Fruit fly (Drosophila melanogaster) whole organism, embryonic: ENCODE results near the gene CG14153.

Source experiments
- Atf3 ChIP-seq: fragments of 200-800 bp; sonication (Bioruptor generic); optimal IDR thresholded peaks from 3 replicates; lab custom pipeline; 2016; ENCODE audit warnings: missing biosample characterization, missing genetic modification characterization
- CG11696 ChIP-seq: fragments of 200-800 bp; sonication (Bioruptor generic); IDR thresholded peaks from 2 replicates; pipeline ENCODE4 v1.3.6; 2022; ENCODE audit warnings: missing biosample characterization, missing genetic modification characterization
- CG12071 ChIP-seq: fragments of 200-800 bp; sonication (Bioruptor generic); optimal IDR thresholded peaks from 3 replicates; lab custom pipeline; 2018; ENCODE audit warnings: missing biosample characterization, mild to moderate bottlenecking, missing genetic modification characterization
- CG12659 ChIP-seq: fragments of 200-800 bp; sonication (Bioruptor generic); optimal IDR thresholded peaks from 3 replicates; lab custom pipeline; 2017; ENCODE audit warnings: mild to moderate bottlenecking, missing biosample characterization, missing genetic modification reagents, missing genetic modification characterization
- CG12744 ChIP-seq: fragments of 200-800 bp; sonication (Bioruptor generic); optimal IDR thresholded peaks from 2 replicates; lab custom pipeline; 2016; ENCODE audit warnings: missing biosample characterization, missing genetic modification characterization
- CG13775 ChIP-seq: fragments of 200-800 bp; sonication (Bioruptor generic); optimal IDR thresholded peaks from 3 replicates; lab custom pipeline; 2017; ENCODE audit warnings: missing biosample characterization, mild to moderate bottlenecking, missing genetic modification characterization
- CG14441 ChIP-seq: fragments of 200-800 bp; sonication (Bioruptor generic); IDR thresholded peaks from 2 replicates; pipeline ENCODE4 v1.3.6; 2022; ENCODE audit warnings: missing biosample characterization, missing genetic modification characterization
- CG14860 ChIP-seq: fragments of 200-800 bp; sonication (Bioruptor generic); IDR thresholded peaks from 3 replicates; pipeline ENCODE4 v1.3.6; 2022; ENCODE audit warnings: missing biosample characterization, missing genetic modification characterization; ENCODE audit not compliant: partially characterized antibody
- CG18619 ChIP-seq: fragments of 200-800 bp; sonication (Bioruptor generic); optimal IDR thresholded peaks from 3 replicates; lab custom pipeline; 2017; ENCODE audit warnings: missing biosample characterization, mild to moderate bottlenecking, missing genetic modification characterization
- CG32532 ChIP-seq: fragments of 200-800 bp; sonication (Bioruptor generic); IDR thresholded peaks from 2 replicates; pipeline ENCODE4 v1.3.6; 2022; ENCODE audit warnings: missing biosample characterization, missing genetic modification characterization
- CG32767 ChIP-seq: fragments of 200-800 bp; sonication (Bioruptor generic); IDR thresholded peaks from 2 replicates; pipeline ENCODE4 v1.3.6; 2022; ENCODE audit warnings: missing biosample characterization, missing genetic modification characterization
- CG33213 ChIP-seq: fragments of 200-800 bp; sonication (Bioruptor generic); optimal IDR thresholded peaks from 3 replicates; lab custom pipeline; 2016; ENCODE audit warnings: missing biosample characterization, missing genetic modification characterization
- CG3847 ChIP-seq: fragments of 200-800 bp; sonication (Bioruptor generic); IDR thresholded peaks from 2 replicates; pipeline ENCODE4 v1.3.6; 2022; ENCODE audit warnings: missing biosample characterization, missing genetic modification characterization
- CG5245 ChIP-seq: fragments of 200-800 bp; sonication (Bioruptor generic); optimal IDR thresholded peaks from 3 replicates; lab custom pipeline; 2016; ENCODE audit warnings: missing biosample characterization, missing genetic modification characterization
- CG6272 ChIP-seq: fragments of 200-800 bp; sonication (Bioruptor generic); IDR thresholded peaks from 2 replicates; pipeline ENCODE4 v1.3.6; 2022; ENCODE audit warnings: missing biosample characterization, missing genetic modification characterization
- CG8765 ChIP-seq: fragments of 200-800 bp; sonication (Bioruptor generic); IDR thresholded peaks from 2 replicates; pipeline ENCODE4 v1.3.6; 2022; ENCODE audit warnings: missing biosample characterization, missing genetic modification characterization
- CG9876 ChIP-seq: fragments of 200-800 bp; sonication (Bioruptor generic); optimal IDR thresholded peaks from 2 replicates; lab custom pipeline; 2016; ENCODE audit warnings: missing biosample characterization, missing genetic modification characterization
- Camta ChIP-seq: fragments of 200-800 bp; sonication (Bioruptor generic); optimal IDR thresholded peaks from 2 replicates; lab custom pipeline; 2016; ENCODE audit warnings: missing biosample characterization, missing genetic modification characterization
- Deaf1 ChIP-seq: fragments of 200-800 bp; optimal IDR thresholded peaks from 3 replicates; lab custom pipeline; 2019; ENCODE audit warnings: missing biosample characterization, mild to moderate bottlenecking, missing genetic modification characterization, moderate library complexity
- Fer2 ChIP-seq: fragments of 200-800 bp; sonication (Bioruptor generic); optimal IDR thresholded peaks from 2 replicates; lab custom pipeline; 2018; ENCODE audit warnings: missing biosample characterization, mild to moderate bottlenecking, missing genetic modification characterization, moderate library complexity
- HHEX ChIP-seq: fragments of 200-800 bp; sonication (Bioruptor generic); optimal IDR thresholded peaks from 3 replicates; lab custom pipeline; 2017; ENCODE audit warnings: missing biosample characterization, mild to moderate bottlenecking, missing genetic modification characterization, missing genetic modification reagents
- Hand ChIP-seq: fragments of 200-800 bp; sonication (Bioruptor generic); optimal IDR thresholded peaks from 2 replicates; lab custom pipeline; 2017; ENCODE audit warnings: mild to moderate bottlenecking, missing biosample characterization, missing genetic modification reagents, missing genetic modification characterization
- Kr ChIP-seq: fragments of 200-800 bp; sonication (Bioruptor generic); optimal IDR thresholded peaks from 2 replicates; lab custom pipeline; 2017; ENCODE audit warnings: missing biosample characterization, mild to moderate bottlenecking, missing genetic modification characterization
- Mes4 ChIP-seq: fragments of 200-800 bp; sonication (Bioruptor generic); optimal IDR thresholded peaks from 2 replicates; lab custom pipeline; 2016; ENCODE audit warnings: missing biosample characterization, missing genetic modification characterization
- Mrtf ChIP-seq: fragments of 200-800 bp; sonication (Bioruptor generic); IDR thresholded peaks from 3 replicates; pipeline ENCODE4 v1.3.6; 2022; ENCODE audit warnings: missing biosample characterization, missing genetic modification characterization
- NFAT ChIP-seq: fragments of 200-800 bp; sonication (Bioruptor generic); IDR thresholded peaks from 2 replicates; pipeline ENCODE4 v1.3.6; 2022; ENCODE audit warnings: missing biosample characterization, missing genetic modification characterization
- Nf-YB ChIP-seq: fragments of 200-800 bp; sonication (Bioruptor generic); optimal IDR thresholded peaks from 3 replicates; lab custom pipeline; 2019; ENCODE audit warnings: missing biosample characterization, mild to moderate bottlenecking, missing genetic modification characterization, moderate library complexity
- Rfx ChIP-seq: fragments of 200-800 bp; sonication (Bioruptor generic); IDR thresholded peaks from 2 replicates; pipeline ENCODE4 v1.3.6; 2022; ENCODE audit warnings: missing biosample characterization, missing genetic modification characterization
- Taf1 ChIP-seq: fragments of 200-800 bp; sonication (Bioruptor generic); IDR thresholded peaks from 2 replicates; pipeline ENCODE4 v1.3.6; 2022; ENCODE audit warnings: missing biosample characterization, missing genetic modification characterization
- Xbp1 ChIP-seq: fragments of 200-800 bp; sonication (Bioruptor generic); optimal IDR thresholded peaks from 3 replicates; lab custom pipeline; 2016; ENCODE audit warnings: missing biosample characterization, mild to moderate bottlenecking, missing genetic modification characterization
- ara ChIP-seq: fragments of 200-800 bp; sonication (Bioruptor generic); IDR thresholded peaks from 2 replicates; pipeline ENCODE4 v1.3.6; 2022; ENCODE audit warnings: missing biosample characterization, missing genetic modification characterization
- bcd ChIP-seq: fragments of 200-800 bp; sonication (Bioruptor generic); optimal IDR thresholded peaks from 2 replicates; lab custom pipeline; 2017; ENCODE audit warnings: missing biosample characterization, mild to moderate bottlenecking, missing genetic modification characterization
- bsh ChIP-seq, 2 experiments: fragments of 200-800 bp; sonication (Bioruptor generic); optimal IDR thresholded peaks; 2 replicates each; lab custom pipeline; 2017 to 2018; ENCODE audit warnings: mild to moderate bottlenecking in 2 of 2, missing biosample characterization in 2 of 2, missing genetic modification characterization in 2 of 2, moderate library complexity in 1 of 2
- crc ChIP-seq: fragments of 200-800 bp; sonication (Bioruptor generic); optimal IDR thresholded peaks from 2 replicates; lab custom pipeline; 2016; ENCODE audit warnings: missing biosample characterization, missing genetic modification characterization
- crol ChIP-seq: fragments of 200-800 bp; sonication (Bioruptor generic); IDR thresholded peaks from 2 replicates; pipeline ENCODE4 v1.3.6; 2022; ENCODE audit warnings: missing biosample characterization, missing genetic modification characterization
- fd3F ChIP-seq: fragments of 200-800 bp; sonication (Bioruptor generic); optimal IDR thresholded peaks from 2 replicates; lab custom pipeline; 2018; ENCODE audit warnings: missing biosample characterization, mild to moderate bottlenecking, missing genetic modification characterization, moderate library complexity
- fd64A ChIP-seq: fragments of 200-800 bp; sonication (Bioruptor generic); optimal IDR thresholded peaks from 3 replicates; lab custom pipeline; 2018; ENCODE audit warnings: missing biosample characterization, mild to moderate bottlenecking, missing genetic modification characterization
- gfzf ChIP-seq: fragments of 200-800 bp; sonication (Bioruptor generic); optimal IDR thresholded peaks from 2 replicates; lab custom pipeline; 2016; ENCODE audit warnings: missing biosample characterization, mild to moderate bottlenecking, missing genetic modification characterization, moderate library complexity
- grn ChIP-seq: fragments of 200-800 bp; sonication (Bioruptor generic); optimal IDR thresholded peaks from 3 replicates; lab custom pipeline; 2017; ENCODE audit warnings: missing biosample characterization, missing genetic modification characterization
- ham ChIP-seq: fragments of 200-800 bp; sonication (Bioruptor generic); IDR thresholded peaks from 2 replicates; pipeline ENCODE4 v1.3.6; 2022; ENCODE audit warnings: missing biosample characterization, missing genetic modification characterization
- jigr1 ChIP-seq: fragments of 200-800 bp; sonication (Bioruptor generic); IDR thresholded peaks from 3 replicates; pipeline ENCODE4 v1.3.6; 2022; ENCODE audit warnings: missing biosample characterization, missing genetic modification characterization
- knrl ChIP-seq: fragments of 200-800 bp; sonication (Bioruptor generic); IDR thresholded peaks from 3 replicates; pipeline ENCODE4 v1.3.6; 2022; ENCODE audit warnings: missing biosample characterization, missing genetic modification characterization; ENCODE audit not compliant: partially characterized antibody
- lab ChIP-seq: fragments of 200-800 bp; sonication (Bioruptor generic); optimal IDR thresholded peaks from 3 replicates; lab custom pipeline; 2017; ENCODE audit warnings: missing biosample characterization, missing genetic modification characterization, mild to moderate bottlenecking, moderate library complexity, missing genetic modification reagents
- maf-S ChIP-seq: fragments of 200-800 bp; sonication (Bioruptor generic); optimal IDR thresholded peaks from 2 replicates; lab custom pipeline; 2016; ENCODE audit warnings: missing biosample characterization, missing genetic modification characterization
- pfk ChIP-seq: fragments of 200-800 bp; sonication (Bioruptor generic); optimal IDR thresholded peaks from 2 replicates; lab custom pipeline; 2018; ENCODE audit warnings: missing biosample characterization, mild to moderate bottlenecking, missing genetic modification characterization, moderate library complexity
- ssp ChIP-seq: fragments of 200-800 bp; sonication (Bioruptor generic); IDR thresholded peaks from 2 replicates; pipeline ENCODE4 v1.3.6; 2022; ENCODE audit warnings: missing biosample characterization, missing genetic modification characterization
- stc ChIP-seq: fragments of 200-800 bp; sonication (Bioruptor generic); IDR thresholded peaks from 2 replicates; pipeline ENCODE4 v1.3.6; 2022; ENCODE audit warnings: missing biosample characterization, missing genetic modification characterization
- tin ChIP-seq: fragments of 200-800 bp; sonication (Bioruptor generic); optimal IDR thresholded peaks from 3 replicates; lab custom pipeline; 2016; ENCODE audit warnings: missing biosample characterization, missing genetic modification characterization
- tna ChIP-seq: fragments of 200-800 bp; sonication (Bioruptor generic); IDR thresholded peaks from 2 replicates; pipeline ENCODE4 v1.3.6; 2022; ENCODE audit warnings: missing biosample characterization, missing genetic modification characterization; ENCODE audit not compliant: partially characterized antibody
- wor ChIP-seq: fragments of 200-800 bp; sonication (Bioruptor generic); IDR thresholded peaks from 2 replicates; pipeline ENCODE4 v1.3.6; 2022; ENCODE audit warnings: missing biosample characterization, missing genetic modification characterization

The CG14153 gene

DNA sequence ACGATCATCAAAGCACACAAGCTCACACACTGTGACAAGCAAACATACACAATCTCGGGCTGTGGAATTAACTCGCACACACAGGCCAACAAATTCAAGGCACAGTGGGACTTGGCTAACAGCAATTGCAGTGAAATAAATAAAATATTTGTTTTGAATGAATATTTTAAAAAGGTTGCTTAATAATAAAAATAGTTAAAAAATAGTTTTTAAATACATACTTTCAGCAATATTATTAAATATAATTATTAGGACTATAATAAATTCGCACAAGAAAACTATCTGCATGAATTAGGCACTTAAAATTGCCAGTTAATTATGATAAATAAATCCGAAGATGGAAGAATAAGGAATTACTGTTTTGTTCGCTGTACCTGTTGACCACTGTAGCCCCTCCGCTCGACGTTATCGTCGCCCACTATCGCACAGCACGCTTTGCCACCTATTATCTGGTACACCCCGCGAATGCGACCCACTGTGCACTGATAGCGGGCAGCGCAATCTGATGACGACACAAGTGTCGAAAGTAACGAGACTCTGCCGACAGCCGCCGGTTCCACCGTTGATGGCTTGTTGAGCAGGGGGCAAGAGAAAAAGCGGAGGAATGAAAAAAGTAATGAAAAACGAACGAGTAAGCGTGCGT lies 39.5 kb downstream of the CG14153 start (continued):
- TF ChIP-seq Mes4 (GFP tag; lab: Kevin White, UChicago) (peak; percentile 84), Fer2 (tag; lab: Kevin White, UChicago) (peak; percentile 95), fd3F (GFP tag; lab: Kevin White, UChicago) (peak; percentile 97), CG8765 (GFP tag; lab: Robert Waterston, UW) (peak; percentile 84), knrl (GFP tag; lab: Robert Waterston, UW) (no peak; the same call in 2 of the 3 replicates), wor (peak; percentile 96), CG3847 (GFP tag; lab: Robert Waterston, UW) (peak; percentile 98), HHEX (GFP tag; lab: Kevin White, UChicago) (peak; percentile 98), CG32767 (peak; percentile 98), Kr (GFP tag; lab: Kevin White, UChicago) (peak; percentile 67), CG12071 (peak; percentile 91), Taf1 (GFP tag; lab: Robert Waterston, UW) (peak; percentile 92), stc (GFP tag; lab: Robert Waterston, UW) (peak; percentile 98), grn (peak; percentile 97), CG32532 (GFP tag; lab: Robert Waterston, UW) (peak; percentile 96), crol (GFP tag; lab: Robert Waterston, UW) (peak; percentile 97), jigr1 (peak; percentile 98), CG5245 (GFP tag; lab: Kevin White, UChicago) (peak; percentile 94), pfk (GFP tag; lab: Kevin White, UChicago) (peak; percentile 28), fd64A (GFP tag; lab: Kevin White, UChicago) (peak; percentile 92), CG14860 (GFP tag; lab: Robert Waterston, UW) (no peak), CG9876 (GFP tag; lab: Kevin White, UChicago) (peak; percentile 67), CG12659 (GFP tag; lab: Kevin White, UChicago) (peak; percentile 99), Deaf1 (peak; percentile 89), CG11696 (GFP tag; lab: Robert Waterston, UW) (peak; percentile 80), ssp (peak; percentile 90), gfzf (GFP tag; lab: Kevin White, UChicago) (no peak), lab (peak; percentile 99), CG13775 (GFP tag; lab: Kevin White, UChicago) (peak; percentile 99), Atf3 (GFP tag; lab: Kevin White, UChicago) (peak; percentile 77), tna (GFP tag; lab: Robert Waterston, UW) (no peak), ham (peak; percentile 91), Mrtf (peak; percentile 94), maf-S (peak; percentile 82), Nf-YB (peak; percentile 89), tin (GFP tag; lab: Kevin White, UChicago) (peak; percentile 97), Hand (GFP tag; lab: Kevin White, UChicago) (peak; percentile 98), CG33213 (GFP tag; lab: Kevin White, UChicago) (peak; percentile 63), CG12744 (GFP tag; lab: Kevin White, UChicago) (peak; percentile 74), CG18619 (GFP tag; lab: Kevin White, UChicago) (peak; percentile 99), CG6272 (GFP tag; lab: Robert Waterston, UW) (peak; percentile 94), CG14441 (GFP tag; lab: Robert Waterston, UW) (peak; percentile 97), NFAT (GFP tag; lab: Robert Waterston, UW) (peak; percentile 86), Rfx (GFP tag; lab: Robert Waterston, UW) (peak; percentile 97), bsh (GFP tag; optimal IDR thresholded peaks at IDR 0.05; lab: Kevin White, UChicago) (peak; percentile 96 to 97), Camta (GFP tag; lab: Kevin White, UChicago) (peak; percentile 80), Xbp1 (GFP tag; lab: Kevin White, UChicago) (peak; percentile 97), ara (GFP tag; lab: Robert Waterston, UW) (peak; percentile 91), crc (GFP tag; lab: Kevin White, UChicago) (peak; percentile 67), bcd (peak; percentile 99)
